Worm (Caenorhabditis elegans): ENCODE measurements around the gene C05C8.8.

C05C8.8 gene

ce11 chrV:7246951-7247350 is 8.0 kb downstream of the C05C8.8 start, which contains the start of gene C05C8.7:
Gene C05C8.7 (minus strand): TSS chrV:7247050.
- no peak for TF ChIP-seq sea-1 (GFP tag; conservative IDR thresholded peaks at IDR 0.05)
- TF ChIP-seq B0310.2 (tag; optimal IDR thresholded peaks at IDR 0.05) = no peak
- TF ChIP-seq scrt-1 (GFP tag; IDR thresholded peaks at IDR 0.05) = no peak
- TF ChIP-seq F13C5.2 (tag; optimal IDR thresholded peaks at IDR 0.05) = no peak
- no peak for TF ChIP-seq hmg-4 (GFP tag; optimal IDR thresholded peaks at IDR 0.05)
- no peak for TF ChIP-seq tra-4 (tag; optimal IDR thresholded peaks at IDR 0.05)
- no peak for TF ChIP-seq ceh-36 (tag; optimal IDR thresholded peaks at IDR 0.05)
- TF ChIP-seq ama-1 (optimal IDR thresholded peaks at IDR 0.05) = no peak
- no peak for TF ChIP-seq flt-1 (GFP tag; IDR thresholded peaks at IDR 0.05)
- no peak for TF ChIP-seq aly-1 (tag; optimal IDR thresholded peaks at IDR 0.05)
- TF ChIP-seq tbx-11 (GFP tag; IDR thresholded peaks at IDR 0.05) = no peak
- no peak for TF ChIP-seq ets-7 (tag; optimal IDR thresholded peaks at IDR 0.05)
- no peak for TF ChIP-seq hnd-1 (tag; optimal IDR thresholded peaks at IDR 0.05)
- TF ChIP-seq pes-1 (GFP tag; IDR thresholded peaks at IDR 0.05) = no peak
- no peak for TF ChIP-seq ceh-13 (GFP tag; optimal IDR thresholded peaks at IDR 0.05)
- no peak for TF ChIP-seq tbx-37 (GFP tag; conservative IDR thresholded peaks at IDR 0.05)
- TF ChIP-seq hmbx-1 (tag; optimal IDR thresholded peaks at IDR 0.05) = no peak

- TF ChIP-seq aly-1 (tag; optimal IDR thresholded peaks at IDR 0.05) = no peak
- no peak for TF ChIP-seq pes-1 (GFP tag; IDR thresholded peaks at IDR 0.05)
- TF ChIP-seq ets-7 (tag; optimal IDR thresholded peaks at IDR 0.05) = no peak
- TF ChIP-seq scrt-1 (GFP tag; IDR thresholded peaks at IDR 0.05) = no peak
- TF ChIP-seq sea-1 (GFP tag; conservative IDR thresholded peaks at IDR 0.05) = no peak
- TF ChIP-seq B0310.2 (tag; optimal IDR thresholded peaks at IDR 0.05) = no peak
- no peak for TF ChIP-seq tbx-37 (GFP tag; conservative IDR thresholded peaks at IDR 0.05)
- TF ChIP-seq ceh-13 (GFP tag; optimal IDR thresholded peaks at IDR 0.05) = no peak
- no peak for TF ChIP-seq tbx-11 (GFP tag; IDR thresholded peaks at IDR 0.05)
- no peak for TF ChIP-seq hnd-1 (tag; optimal IDR thresholded peaks at IDR 0.05)
- no peak for TF ChIP-seq ama-1 (optimal IDR thresholded peaks at IDR 0.05)
- TF ChIP-seq tra-4 (tag; optimal IDR thresholded peaks at IDR 0.05) = no peak
- TF ChIP-seq hmbx-1 (tag; optimal IDR thresholded peaks at IDR 0.05) = no peak
- no peak for TF ChIP-seq flt-1 (GFP tag; IDR thresholded peaks at IDR 0.05)
- TF ChIP-seq ceh-36 (tag; optimal IDR thresholded peaks at IDR 0.05) = no peak
- TF ChIP-seq hmg-4 (GFP tag; optimal IDR thresholded peaks at IDR 0.05) = no peak
Measured at ce11 chrV:7239471-7239870, 15.5 kb downstream of the C05C8.8 start, which contains the start of gene C05C8.1. Gene C05C8.1 (plus strand): TSS chrV:7239771.

- TF ChIP-seq tbx-37 (GFP tag; conservative IDR thresholded peaks at IDR 0.05) (peak; percentile 41; the same call in 1 of the 2 replicates), F13C5.2 (tag; optimal IDR thresholded peaks at IDR 0.05) (peak; percentile 60), pes-1 (GFP tag; IDR thresholded peaks at IDR 0.05) (no peak), hmg-4 (GFP tag; optimal IDR thresholded peaks at IDR 0.05) (peak; percentile 5), tra-4 (tag; optimal IDR thresholded peaks at IDR 0.05) (no peak), ceh-13 (GFP tag; optimal IDR thresholded peaks at IDR 0.05) (no peak), ama-1 (optimal IDR thresholded peaks at IDR 0.05) (no peak), scrt-1 (GFP tag; IDR thresholded peaks at IDR 0.05) (no peak), flt-1 (GFP tag; IDR thresholded peaks at IDR 0.05) (no peak), ets-7 (tag; optimal IDR thresholded peaks at IDR 0.05) (no peak), hnd-1 (tag; optimal IDR thresholded peaks at IDR 0.05) (no peak)
Measured at ce11 chrV:7237133-7237532, 17.9 kb downstream of the C05C8.8 start, which contains the start of gene hyls-1. Gene hyls-1 (plus strand): TSS chrV:7237381.

ce11 chrV:7237094-7237132 is 18.1 kb downstream of the C05C8.8 start, which contains the start of gene hpo-9:
Gene hpo-9 (minus strand): TSS chrV:7237130.
- TF ChIP-seq scrt-1 (GFP tag; IDR thresholded peaks at IDR 0.05) = no peak
- TF ChIP-seq pes-1 (GFP tag; IDR thresholded peaks at IDR 0.05) = no peak
- TF ChIP-seq ceh-13 (GFP tag; optimal IDR thresholded peaks at IDR 0.05) = no peak
- no peak for TF ChIP-seq F13C5.2 (tag; optimal IDR thresholded peaks at IDR 0.05)
- no peak for TF ChIP-seq tbx-37 (GFP tag; conservative IDR thresholded peaks at IDR 0.05)
- no peak for TF ChIP-seq hmg-4 (GFP tag; optimal IDR thresholded peaks at IDR 0.05)
- TF ChIP-seq aly-1 (tag; optimal IDR thresholded peaks at IDR 0.05) = no peak
- TF ChIP-seq ets-7 (tag; optimal IDR thresholded peaks at IDR 0.05) = no peak
- TF ChIP-seq tra-4 (tag; optimal IDR thresholded peaks at IDR 0.05) = no peak
- no peak for TF ChIP-seq ceh-36 (tag; optimal IDR thresholded peaks at IDR 0.05)
- TF ChIP-seq B0310.2 (tag; optimal IDR thresholded peaks at IDR 0.05) = no peak
- no peak for TF ChIP-seq ama-1 (optimal IDR thresholded peaks at IDR 0.05)

ce11 chrV:7236694-7237093 is 18.3 kb downstream of the C05C8.8 start:
- no peak for TF ChIP-seq scrt-1 (GFP tag; IDR thresholded peaks at IDR 0.05)

ce11 chrV:7234726-7235125 is 20.3 kb downstream of the C05C8.8 start, which contains the start of gene C05C8.5:
Gene C05C8.5 (minus strand): TSS chrV:7234826.
- TF ChIP-seq aly-1 (tag; optimal IDR thresholded peaks at IDR 0.05) (no peak), B0310.2 (tag; optimal IDR thresholded peaks at IDR 0.05) (no peak), pes-1 (GFP tag; IDR thresholded peaks at IDR 0.05) (no peak), tra-4 (tag; optimal IDR thresholded peaks at IDR 0.05) (no peak), flt-1 (GFP tag; IDR thresholded peaks at IDR 0.05) (no peak)

- no peak for TF ChIP-seq ets-7 (tag; optimal IDR thresholded peaks at IDR 0.05)
Measured at ce11 chrV:7231524-7231923, 23.5 kb downstream of the C05C8.8 start.

ce11 chrV:7230847-7231246 is 24.1 kb downstream of the C05C8.8 start, which contains the start of the genes gei-6 and krr-1:
Gene gei-6 (minus strand): TSS chrV:7230848.
Gene krr-1 (plus strand): TSS chrV:7231190.
- peak; percentile 73 for TF ChIP-seq ceh-13 (GFP tag; optimal IDR thresholded peaks at IDR 0.05)
- peak; percentile 88 for TF ChIP-seq tbx-37 (GFP tag; conservative IDR thresholded peaks at IDR 0.05)
- peak; percentile 90 for TF ChIP-seq sea-1 (GFP tag; conservative IDR thresholded peaks at IDR 0.05)
- TF ChIP-seq tra-4 (tag; optimal IDR thresholded peaks at IDR 0.05) = no peak
- peak; percentile 83 for TF ChIP-seq hmg-4 (GFP tag; optimal IDR thresholded peaks at IDR 0.05)
- TF ChIP-seq tbx-11 (GFP tag; IDR thresholded peaks at IDR 0.05) = peak; percentile 92
- TF ChIP-seq hmbx-1 (tag; optimal IDR thresholded peaks at IDR 0.05) = peak; percentile 31
- peak; percentile 87 for TF ChIP-seq ceh-36 (tag; optimal IDR thresholded peaks at IDR 0.05)
- TF ChIP-seq scrt-1 (GFP tag; IDR thresholded peaks at IDR 0.05) = peak; percentile 85
- TF ChIP-seq pes-1 (GFP tag; IDR thresholded peaks at IDR 0.05) = peak; percentile 90
- TF ChIP-seq ama-1 (optimal IDR thresholded peaks at IDR 0.05) = no peak
- TF ChIP-seq ets-7 (tag; optimal IDR thresholded peaks at IDR 0.05) = no peak
- TF ChIP-seq B0310.2 (tag; optimal IDR thresholded peaks at IDR 0.05) = peak; percentile 66
- peak; percentile 22 for TF ChIP-seq aly-1 (tag; optimal IDR thresholded peaks at IDR 0.05)
- TF ChIP-seq flt-1 (GFP tag; IDR thresholded peaks at IDR 0.05) = peak; percentile 84
- peak; percentile 70 for TF ChIP-seq hnd-1 (tag; optimal IDR thresholded peaks at IDR 0.05)
- peak; percentile 90 for TF ChIP-seq F13C5.2 (tag; optimal IDR thresholded peaks at IDR 0.05)

Measured in whole organism, early embryonic.